Fruit fly (Drosophila melanogaster) Kc167 (cell line): Measurements from ENCODE around the gene CG11882.

Experiments
- Myc ChIP-seq: fragments of >200 bp; optimal IDR thresholded peaks from 2 replicates; lab custom pipeline; 2017; ENCODE audit warnings: missing external identifiers
- Sin3A ChIP-seq: fragments of >200 bp; optimal IDR thresholded peaks from 2 replicates; lab custom pipeline; 2018; ENCODE audit warnings: missing external identifiers
- insv ChIP-seq: fragments of >200 bp; optimal IDR thresholded peaks from 3 replicates; lab custom pipeline; 2018; ENCODE audit warnings: missing external identifiers
- psq ChIP-seq: fragments of >200 bp; optimal IDR thresholded peaks from 2 replicates; lab custom pipeline; 2017; ENCODE audit warnings: missing external identifiers
- ttk ChIP-seq: sonication (Bioruptor generic); optimal IDR thresholded peaks from 2 replicates; lab custom pipeline; 2017; ENCODE audit warnings: missing external identifiers

DNA sequence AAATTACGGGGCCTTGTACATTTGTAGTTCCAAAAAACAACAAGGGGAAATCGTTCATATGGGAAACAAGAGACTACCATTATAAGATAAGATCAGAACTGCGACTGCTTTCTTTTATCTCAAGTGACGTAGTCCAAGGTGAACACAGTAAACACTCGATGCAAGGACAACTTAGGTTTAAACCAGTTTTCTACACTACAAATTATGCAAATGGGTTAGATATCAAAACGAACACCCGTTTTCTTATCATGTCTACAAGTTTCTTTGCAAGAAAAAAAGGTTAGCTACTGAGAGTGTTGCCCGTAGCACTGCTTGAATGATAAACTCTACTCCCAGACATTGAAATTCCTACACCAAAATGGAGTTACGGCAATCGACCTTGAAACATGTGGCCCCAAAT is 23.8 kb downstream of the CG11882 start:
- TF ChIP-seq psq (lab: Kevin White, UChicago), result no peak
- no peak for TF ChIP-seq Sin3A (lab: Kevin White, UChicago)
- TF ChIP-seq insv (lab: Kevin White, UChicago), result no peak
- no peak for TF ChIP-seq Myc (lab: Kevin White, UChicago)
- TF ChIP-seq ttk (lab: Kevin White, UChicago), result no peak
